Fruit fly (Drosophila melanogaster) whole organism, embryonic: ENCODE data around the gene mxc.

Experiments
- D ChIP-seq, 2 experiments: fragments of 200-800 bp in 1 of 2; fragments of >200 bp in 1 of 2; sonication (Bioruptor generic) in 1 of 2; optimal IDR thresholded peaks; 2 replicates in 1 of 2; 3 replicates in 1 of 2; lab custom pipeline; 2017; ENCODE audit warnings: mild to moderate bottlenecking in 1 of 2, missing biosample characterization in 1 of 2, missing genetic modification characterization in 1 of 2, missing genetic modification reagents in 1 of 2
- Hmx ChIP-seq: fragments of 200-800 bp; sonication (Bioruptor generic); optimal IDR thresholded peaks from 2 replicates; lab custom pipeline; 2016; ENCODE audit warnings: missing biosample characterization, missing genetic modification characterization
- Nf-YC ChIP-seq: fragments of 200-800 bp; optimal IDR thresholded peaks from 3 replicates; lab custom pipeline; 2019; ENCODE audit warnings: missing biosample characterization, mild to moderate bottlenecking, missing genetic modification characterization, moderate library complexity
- Oli ChIP-seq: fragments of 200-800 bp; sonication (Bioruptor generic); optimal IDR thresholded peaks from 2 replicates; lab custom pipeline; 2018; ENCODE audit warnings: missing biosample characterization, mild to moderate bottlenecking, missing genetic modification characterization, moderate library complexity
- ab ChIP-seq: fragments of 200-800 bp; sonication (Bioruptor generic); optimal IDR thresholded peaks from 2 replicates; lab custom pipeline; 2016; ENCODE audit warnings: missing biosample characterization, missing genetic modification characterization
- vnd ChIP-seq: fragments of 200-800 bp; sonication (Bioruptor generic); IDR thresholded peaks from 3 replicates; pipeline ENCODE4 v1.3.6; 2022; ENCODE audit warnings: missing biosample characterization, missing genetic modification characterization; ENCODE audit not compliant: partially characterized antibody

DNA sequence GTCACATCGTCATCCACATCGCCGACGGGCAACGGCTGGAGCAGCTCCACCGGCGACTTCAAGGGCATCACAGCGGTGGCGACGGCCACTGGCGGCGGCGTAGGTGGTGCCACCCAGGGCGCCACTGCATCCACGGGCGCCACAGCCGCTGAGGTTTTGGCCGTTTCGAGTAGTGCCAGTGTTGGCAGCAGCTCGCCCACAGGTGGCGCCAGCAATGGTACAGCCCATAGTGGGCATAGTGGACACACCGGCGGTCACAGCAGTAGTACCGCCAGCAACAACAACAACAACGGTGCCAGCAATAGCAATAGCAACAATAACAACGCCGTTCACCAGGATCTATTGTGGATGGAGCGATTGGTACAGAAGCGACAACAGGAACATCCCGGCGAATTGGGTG is 43.1 kb upstream of the mxc start:
- TF ChIP-seq vnd (GFP tag; lab: Robert Waterston, UW), result no peak
- no peak for TF ChIP-seq ab (GFP tag; lab: Kevin White, UChicago)
- no peak for TF ChIP-seq Oli (tag; lab: Kevin White, UChicago)
- no peak for TF ChIP-seq D (optimal IDR thresholded peaks at IDR 0.05; lab: Kevin White, UChicago)
- no peak for TF ChIP-seq D (GFP tag; optimal IDR thresholded peaks at IDR 0.05; lab: Kevin White, UChicago)
- no peak for TF ChIP-seq Hmx (GFP tag; lab: Kevin White, UChicago)
- TF ChIP-seq Nf-YC, result no peak
